Worm (Caenorhabditis elegans): Measurements from ENCODE around the gene F33H1.4.

F33H1.4 gene

DNA sequence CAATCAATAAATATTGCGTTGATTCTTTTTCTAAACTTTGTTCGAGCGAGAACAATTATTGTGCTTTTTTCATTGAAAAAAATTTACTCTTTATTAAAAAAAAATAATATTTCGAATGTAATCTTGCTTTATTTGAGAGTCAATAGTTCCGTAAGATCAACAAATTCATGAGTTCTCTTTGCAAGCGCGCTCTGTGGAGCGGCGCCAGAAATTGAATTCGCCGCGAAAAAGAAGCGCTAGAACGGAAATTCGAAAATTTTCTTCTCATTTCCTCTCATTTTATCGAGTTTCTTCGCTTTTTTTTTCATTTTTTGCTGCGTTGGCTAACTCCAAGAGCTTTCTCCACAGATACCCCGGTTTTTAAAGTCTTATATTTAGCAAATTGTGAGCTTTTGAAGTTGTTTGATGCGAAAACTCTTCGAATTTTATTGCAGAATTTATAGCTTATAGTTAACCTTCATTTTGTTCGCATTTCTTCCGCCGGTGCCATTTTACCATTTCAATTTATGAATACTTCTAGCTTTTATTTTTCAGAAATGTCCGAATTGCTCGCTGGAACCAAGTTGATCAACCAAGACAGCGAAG is 22.7 kb downstream of the F33H1.4 start, which contains the start of gene R05H5.3:
Gene R05H5.3 (plus strand): TSS at position 535 of the 585 bp plus-strand sequence.
- TF ChIP-seq ceh-82 (tag; optimal IDR thresholded peaks at IDR 0.05) (no peak), mbf-1 (tag; optimal IDR thresholded peaks at IDR 0.05) (no peak), sma-9 (GFP tag; optimal IDR thresholded peaks at IDR 0.05) (peak; percentile 30), sma-9 (tag; optimal IDR thresholded peaks at IDR 0.05) (no peak), sem-4 (tag; optimal IDR thresholded peaks at IDR 0.05) (no peak), gmeb-1 (tag; optimal IDR thresholded peaks at IDR 0.05) (peak; percentile 74), fos-1 (tag; optimal IDR thresholded peaks at IDR 0.05) (peak; percentile 29), C34F6.9 (tag; optimal IDR thresholded peaks at IDR 0.05) (peak; percentile 69), nhr-23 (tag; optimal IDR thresholded peaks at IDR 0.05) (no peak), lsy-2 (tag; optimal IDR thresholded peaks at IDR 0.05) (peak in 1 of 2 experiments; percentile 78), nhr-12 (tag; optimal IDR thresholded peaks at IDR 0.05) (no peak), crh-2 (tag; optimal IDR thresholded peaks at IDR 0.05) (peak; percentile 39), dmd-4 (tag; optimal IDR thresholded peaks at IDR 0.05) (no peak), Y55F3AM.14 (GFP tag; optimal IDR thresholded peaks at IDR 0.05) (no peak), sma-3 (GFP tag; optimal IDR thresholded peaks at IDR 0.05) (peak; percentile 27), nhr-129 (tag; optimal IDR thresholded peaks at IDR 0.05) (peak; percentile 69), nhr-21 (tag; optimal IDR thresholded peaks at IDR 0.05) (no peak), unc-39 (tag; optimal IDR thresholded peaks at IDR 0.05) (no peak), lin-13 (GFP tag; optimal IDR thresholded peaks at IDR 0.05) (peak; percentile 54), R02D3.7 (tag; optimal IDR thresholded peaks at IDR 0.05) (no peak), unc-55 (GFP tag; optimal IDR thresholded peaks at IDR 0.05) (peak; percentile 87), blmp-1 (tag; optimal IDR thresholded peaks at IDR 0.05; ENCODE audit: insufficient read depth) (no peak), zag-1 (tag; optimal IDR thresholded peaks at IDR 0.05) (peak; percentile 34), F13H6.1 (tag; optimal IDR thresholded peaks at IDR 0.05) (no peak)

DNA sequence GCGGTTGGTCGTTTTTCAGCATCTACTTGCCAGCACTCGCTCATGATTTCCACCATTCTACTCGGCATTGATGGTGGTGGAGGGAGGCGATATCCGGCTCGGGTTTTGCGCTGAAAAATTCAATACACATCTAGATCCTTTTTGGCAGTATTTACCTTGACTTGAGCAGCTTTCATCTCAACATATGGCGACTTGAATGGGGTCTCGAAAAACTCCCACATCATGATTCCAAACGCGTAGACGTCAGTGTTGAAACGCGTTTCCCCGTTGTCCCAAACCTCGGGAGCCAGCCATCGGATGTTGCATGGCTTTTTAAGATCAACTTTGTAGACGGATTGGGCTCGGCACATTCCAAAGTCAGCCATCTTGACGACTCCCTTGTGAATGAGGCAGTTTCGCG is 24.0 kb downstream of the F33H1.4 start:
- TF ChIP-seq lin-13 (GFP tag; optimal IDR thresholded peaks at IDR 0.05) (no peak), ceh-16 (tag; optimal IDR thresholded peaks at IDR 0.05) (no peak), crh-2 (tag; optimal IDR thresholded peaks at IDR 0.05) (no peak), skn-1 (tag; optimal IDR thresholded peaks at IDR 0.05) (no peak), ztf-11 (tag; optimal IDR thresholded peaks at IDR 0.05) (no peak), nhr-10 (tag; optimal IDR thresholded peaks at IDR 0.05) (no peak)

DNA sequence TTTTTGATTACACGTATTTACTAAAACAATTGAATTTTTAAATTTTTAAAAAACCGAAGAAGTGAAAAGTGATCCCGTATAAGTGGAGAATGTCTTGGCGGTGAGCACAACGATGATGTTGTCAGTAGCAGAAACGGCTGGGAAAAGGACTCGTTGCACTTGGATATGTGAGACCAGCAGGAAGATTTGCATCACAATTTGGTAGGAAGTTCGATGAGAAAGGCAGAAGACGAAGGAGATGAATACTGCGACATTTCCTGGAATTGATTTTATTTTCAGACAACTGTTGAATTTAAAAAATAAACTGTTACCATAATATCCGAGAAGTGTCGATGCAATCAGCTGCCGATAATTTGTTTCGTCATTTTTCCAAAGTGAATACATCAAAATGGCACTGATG is 25.5 kb downstream of the F33H1.4 start, which contains the start of gene R05H5.4:
Gene R05H5.4 (minus strand): TSS at position 101 of the 400 bp plus-strand sequence.
- TF ChIP-seq blmp-1 (tag; optimal IDR thresholded peaks at IDR 0.05; ENCODE audit: insufficient read depth) (no peak), F13H6.1 (tag; optimal IDR thresholded peaks at IDR 0.05) (no peak), sma-3 (GFP tag; optimal IDR thresholded peaks at IDR 0.05) (no peak), lin-39 (tag; optimal IDR thresholded peaks at IDR 0.05) (no peak), aly-2 (tag; optimal IDR thresholded peaks at IDR 0.05) (no peak), ceh-16 (tag; optimal IDR thresholded peaks at IDR 0.05) (no peak), ZK546.5 (tag; optimal IDR thresholded peaks at IDR 0.05) (no peak), lsy-2 (tag; optimal IDR thresholded peaks at IDR 0.05) (no peak), nhr-237 (tag; optimal IDR thresholded peaks at IDR 0.05) (no peak), egl-27 (tag; optimal IDR thresholded peaks at IDR 0.05) (no peak), snpc-4 (tag; optimal IDR thresholded peaks at IDR 0.05) (no peak), gmeb-1 (tag; optimal IDR thresholded peaks at IDR 0.05) (no peak), unc-39 (tag; optimal IDR thresholded peaks at IDR 0.05) (no peak), elt-3 (tag; optimal IDR thresholded peaks at IDR 0.05) (no peak), ztf-4 (tag; optimal IDR thresholded peaks at IDR 0.05) (no peak)

DNA sequence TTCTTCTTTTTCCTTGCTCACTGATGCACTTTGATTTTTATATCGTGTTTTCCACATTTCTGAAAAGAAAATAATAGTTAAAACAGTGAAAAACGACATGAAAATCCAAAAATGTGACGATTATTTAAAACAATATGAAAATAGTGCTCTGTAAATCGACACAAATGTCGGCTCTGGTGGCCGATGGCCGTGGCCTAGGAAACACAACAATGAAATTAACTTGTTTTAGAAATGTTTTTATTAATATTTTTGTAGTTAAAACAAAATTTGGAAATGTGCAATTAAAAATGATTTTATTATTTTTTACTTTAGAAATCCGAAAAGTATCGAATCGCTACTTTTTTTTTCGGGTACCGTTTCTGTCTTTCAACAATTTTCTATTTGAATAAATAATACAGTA is 26.3 kb downstream of the F33H1.4 start, which contains the start of gene arv-1:
Gene arv-1 (minus strand): TSS at position 65 of the 400 bp plus-strand sequence.
- TF ChIP-seq gmeb-1 (tag; optimal IDR thresholded peaks at IDR 0.05), result peak; percentile 66
- TF ChIP-seq ztf-4 (tag; optimal IDR thresholded peaks at IDR 0.05), result peak; percentile 14
- TF ChIP-seq zag-1 (tag; optimal IDR thresholded peaks at IDR 0.05), result no peak
- peak; percentile 31 for TF ChIP-seq lin-13 (GFP tag; optimal IDR thresholded peaks at IDR 0.05)
- no peak for TF ChIP-seq snpc-4 (tag; optimal IDR thresholded peaks at IDR 0.05)
- no peak for TF ChIP-seq mbf-1 (tag; optimal IDR thresholded peaks at IDR 0.05)
- peak; percentile 33 for TF ChIP-seq F13H6.1 (tag; optimal IDR thresholded peaks at IDR 0.05)
- TF ChIP-seq R02D3.7 (tag; optimal IDR thresholded peaks at IDR 0.05), result peak; percentile 79
- peak; percentile 23 for TF ChIP-seq nhr-25 (tag; optimal IDR thresholded peaks at IDR 0.05)
- peak; percentile 72 for TF ChIP-seq sma-9 (GFP tag; optimal IDR thresholded peaks at IDR 0.05)
- no peak for TF ChIP-seq sma-9 (tag; optimal IDR thresholded peaks at IDR 0.05)
- TF ChIP-seq sma-3 (GFP tag; optimal IDR thresholded peaks at IDR 0.05), result peak; percentile 70
- TF ChIP-seq unc-55 (GFP tag; optimal IDR thresholded peaks at IDR 0.05), result peak; percentile 64
- no peak for TF ChIP-seq nhr-11 (tag; optimal IDR thresholded peaks at IDR 0.05)
- peak; percentile 16 for TF ChIP-seq fos-1 (tag; optimal IDR thresholded peaks at IDR 0.05)
- TF ChIP-seq ztf-11 (tag; optimal IDR thresholded peaks at IDR 0.05), result no peak
- peak; percentile 27 for TF ChIP-seq nhr-21 (tag; optimal IDR thresholded peaks at IDR 0.05)
- no peak for TF ChIP-seq peb-1 (tag; optimal IDR thresholded peaks at IDR 0.05)
- no peak for TF ChIP-seq sem-4 (tag; optimal IDR thresholded peaks at IDR 0.05)
- TF ChIP-seq lin-39 (tag; optimal IDR thresholded peaks at IDR 0.05), result no peak
- TF ChIP-seq nhr-6 (tag; optimal IDR thresholded peaks at IDR 0.05), result no peak
- no peak for TF ChIP-seq nhr-237 (tag; optimal IDR thresholded peaks at IDR 0.05)
- peak; percentile 33 to 88 for TF ChIP-seq lsy-2 (tag; optimal IDR thresholded peaks at IDR 0.05)
- no peak for TF ChIP-seq ZK546.5 (tag; optimal IDR thresholded peaks at IDR 0.05)
- peak; percentile 56 for TF ChIP-seq crh-2 (tag; optimal IDR thresholded peaks at IDR 0.05)
- peak; percentile 67 for TF ChIP-seq C34F6.9 (tag; optimal IDR thresholded peaks at IDR 0.05)
- TF ChIP-seq nhr-12 (tag; optimal IDR thresholded peaks at IDR 0.05), result no peak
